Fruit fly (Drosophila melanogaster) whole organism, wandering third instar larva: ENCODE results near the gene hdm.
A peak's percentile ranks its signal among the peaks of the same experiment; 100 is the strongest.

Source experiments
- CG32264 ChIP-seq: fragments of 200-800 bp; sonication (Bioruptor generic); optimal IDR thresholded peaks from 2 replicates; lab custom pipeline; 2016; ENCODE audit warnings: missing biosample characterization, missing genetic modification characterization
- CG9705 ChIP-seq: fragments of 200-800 bp; sonication (Bioruptor generic); optimal IDR thresholded peaks from 2 replicates; lab custom pipeline; 2018; ENCODE audit warnings: missing biosample characterization, mild to moderate bottlenecking, missing genetic modification characterization
- CrebA ChIP-seq: fragments of 200-800 bp; sonication (Bioruptor generic); optimal IDR thresholded peaks from 2 replicates; lab custom pipeline; 2016; ENCODE audit warnings: missing biosample characterization, mild to moderate bottlenecking, missing genetic modification characterization, borderline replicate concordance
- Dfd ChIP-seq: fragments of >200 bp; optimal IDR thresholded peaks from 2 replicates; lab custom pipeline; 2017; ENCODE audit warnings: missing biosample characterization, missing genetic modification characterization
- Dif ChIP-seq: fragments of 200-275, 200-300 bp; sonication (Bioruptor generic); optimal IDR thresholded peaks from 2 replicates; lab custom pipeline; 2018; ENCODE audit warnings: missing biosample characterization, missing genetic modification characterization; ENCODE audit not compliant: partially characterized antibody
- GATAd ChIP-seq: sonication (Bioruptor generic); optimal IDR thresholded peaks from 2 replicates; lab custom pipeline; 2016; ENCODE audit warnings: missing biosample characterization, missing genetic modification characterization
- HLH106 ChIP-seq: fragments of 200-800 bp; optimal IDR thresholded peaks from 3 replicates; lab custom pipeline; 2019; ENCODE audit warnings: missing biosample characterization, mild to moderate bottlenecking, missing genetic modification characterization, moderate library complexity
- Hnf4 ChIP-seq: fragments of 200-800 bp; sonication (Bioruptor generic); optimal IDR thresholded peaks from 2 replicates; lab custom pipeline; 2016; ENCODE audit warnings: missing biosample characterization, mild to moderate bottlenecking, missing genetic modification characterization
- Hr78 ChIP-seq: fragments of >200 bp; optimal IDR thresholded peaks from 2 replicates; lab custom pipeline; 2017; ENCODE audit warnings: missing biosample characterization, missing genetic modification characterization
- Hr83 ChIP-seq: fragments of 200-300 bp; sonication (Bioruptor generic); optimal IDR thresholded peaks from 2 replicates; lab custom pipeline; 2016; ENCODE audit warnings: missing biosample characterization, mild to moderate bottlenecking, missing genetic modification characterization, moderate library complexity; ENCODE audit not compliant: poor library complexity, severe bottlenecking
- Jra ChIP-seq: sonication (Bioruptor generic); optimal IDR thresholded peaks from 2 replicates; lab custom pipeline; 2016; ENCODE audit warnings: missing biosample characterization, missing genetic modification characterization
- Mio ChIP-seq: sonication (Bioruptor generic); optimal IDR thresholded peaks from 2 replicates; lab custom pipeline; 2016; ENCODE audit warnings: missing biosample characterization, missing genetic modification characterization
- Myc ChIP-seq: fragments of >200 bp; optimal IDR thresholded peaks from 2 replicates; lab custom pipeline; 2017
- N ChIP-seq: fragments of >200 bp; optimal IDR thresholded peaks from 2 replicates; lab custom pipeline; 2018; ENCODE audit warnings: missing biosample characterization, missing external identifiers, missing genetic modification characterization
- OdsH ChIP-seq: fragments of 200-800 bp; sonication (Bioruptor generic); optimal IDR thresholded peaks from 2 replicates; lab custom pipeline; 2016; ENCODE audit warnings: missing biosample characterization, mild to moderate bottlenecking, missing genetic modification characterization
- Rel ChIP-seq, 2 experiments: fragments of 200-800 bp; sonication (Bioruptor generic) in 1 of 2; optimal IDR thresholded peaks; 2 replicates in 1 of 2; 3 replicates in 1 of 2; lab custom pipeline; 2016 to 2019; ENCODE audit warnings: mild to moderate bottlenecking in 2 of 2, missing biosample characterization in 2 of 2, missing genetic modification characterization in 2 of 2, moderate library complexity in 1 of 2
- Sp1 ChIP-seq: fragments of 200-800 bp; sonication (Bioruptor generic); optimal IDR thresholded peaks from 3 replicates; lab custom pipeline; 2019; ENCODE audit warnings: missing biosample characterization, mild to moderate bottlenecking, missing genetic modification characterization, moderate library complexity
- Vsx2 ChIP-seq: fragments of 200-300, 225-300 bp; sonication (Bioruptor generic); optimal IDR thresholded peaks from 2 replicates; lab custom pipeline; 2018; ENCODE audit warnings: missing biosample characterization, missing genetic modification characterization; ENCODE audit not compliant: partially characterized antibody
- br ChIP-seq: fragments of 200-800 bp; sonication (Bioruptor generic); optimal IDR thresholded peaks from 2 replicates; lab custom pipeline; 2016; ENCODE audit warnings: missing biosample characterization, missing genetic modification characterization
- dl ChIP-seq, 2 experiments: fragments of 175-275, 200-275 bp in 1 of 2; fragments of 200-275 bp in 1 of 2; sonication (Bioruptor generic); optimal IDR thresholded peaks; lab custom pipeline; 2018; ENCODE audit warnings: mild to moderate bottlenecking in 2 of 2, missing biosample characterization in 2 of 2, missing genetic modification characterization in 2 of 2, moderate library complexity in 2 of 2; ENCODE audit not compliant: partially characterized antibody in 2 of 2, insufficient read depth in 1 of 2
- dmrt93B ChIP-seq: fragments of 200-800 bp; sonication (Bioruptor generic); optimal IDR thresholded peaks from 2 replicates; lab custom pipeline; 2018; ENCODE audit warnings: missing biosample characterization, mild to moderate bottlenecking, missing genetic modification characterization
- dsf ChIP-seq: sonication (Bioruptor generic); optimal IDR thresholded peaks from 2 replicates; lab custom pipeline; 2016; ENCODE audit warnings: missing biosample characterization, missing genetic modification characterization, borderline replicate concordance
- ey ChIP-seq: fragments of 200-800 bp; sonication (Bioruptor generic); optimal IDR thresholded peaks from 2 replicates; lab custom pipeline; 2016; ENCODE audit warnings: missing biosample characterization, missing genetic modification characterization
- foxo ChIP-seq, 2 experiments: fragments of 200-800 bp; sonication (Bioruptor generic); optimal IDR thresholded peaks; 2 replicates in 1 of 2; 3 replicates in 1 of 2; lab custom pipeline; 2016 to 2017; ENCODE audit warnings: missing biosample characterization in 2 of 2, missing genetic modification characterization in 2 of 2
- fru ChIP-seq: fragments of 200-800 bp; sonication (Bioruptor generic); optimal IDR thresholded peaks from 3 replicates; lab custom pipeline; 2016; ENCODE audit warnings: missing biosample characterization, mild to moderate bottlenecking, missing genetic modification characterization
- h ChIP-seq: fragments of 200-800 bp; sonication (Bioruptor generic); optimal IDR thresholded peaks from 3 replicates; lab custom pipeline; 2016; ENCODE audit warnings: missing biosample characterization, mild to moderate bottlenecking, missing genetic modification characterization
- jim ChIP-seq: fragments of 175-275, 200-325 bp; sonication (Bioruptor generic); optimal IDR thresholded peaks from 2 replicates; lab custom pipeline; 2016; ENCODE audit warnings: missing biosample characterization, mild to moderate bottlenecking, missing genetic modification characterization
- pan ChIP-seq: fragments of >200 bp; optimal IDR thresholded peaks from 2 replicates; lab custom pipeline; 2017
- psq ChIP-seq: fragments of 200-800 bp; sonication (Bioruptor generic); optimal IDR thresholded peaks from 3 replicates; lab custom pipeline; 2017; ENCODE audit warnings: missing biosample characterization, mild to moderate bottlenecking, missing genetic modification characterization, moderate library complexity
- rgr ChIP-seq: fragments of 200-800 bp; sonication (Bioruptor generic); optimal IDR thresholded peaks from 3 replicates; lab custom pipeline; 2016; ENCODE audit warnings: missing biosample characterization, mild to moderate bottlenecking, missing genetic modification characterization
- sage ChIP-seq: fragments of 200-800 bp; sonication (Bioruptor generic); optimal IDR thresholded peaks from 2 replicates; lab custom pipeline; 2016; ENCODE audit warnings: missing biosample characterization, mild to moderate bottlenecking, missing genetic modification characterization
- sv ChIP-seq: fragments of 200-800 bp; sonication (Bioruptor generic); optimal IDR thresholded peaks from 3 replicates; lab custom pipeline; 2016; ENCODE audit warnings: missing biosample characterization, missing genetic modification characterization
- usp ChIP-seq: fragments of >200 bp; optimal IDR thresholded peaks from 2 replicates; lab custom pipeline; 2017; ENCODE audit warnings: missing biosample characterization, missing genetic modification characterization
- woc ChIP-seq: sonication (Bioruptor generic); optimal IDR thresholded peaks from 2 replicates; lab custom pipeline; 2016; ENCODE audit warnings: missing biosample characterization, mild to moderate bottlenecking, missing genetic modification characterization

The hdm gene

DNA sequence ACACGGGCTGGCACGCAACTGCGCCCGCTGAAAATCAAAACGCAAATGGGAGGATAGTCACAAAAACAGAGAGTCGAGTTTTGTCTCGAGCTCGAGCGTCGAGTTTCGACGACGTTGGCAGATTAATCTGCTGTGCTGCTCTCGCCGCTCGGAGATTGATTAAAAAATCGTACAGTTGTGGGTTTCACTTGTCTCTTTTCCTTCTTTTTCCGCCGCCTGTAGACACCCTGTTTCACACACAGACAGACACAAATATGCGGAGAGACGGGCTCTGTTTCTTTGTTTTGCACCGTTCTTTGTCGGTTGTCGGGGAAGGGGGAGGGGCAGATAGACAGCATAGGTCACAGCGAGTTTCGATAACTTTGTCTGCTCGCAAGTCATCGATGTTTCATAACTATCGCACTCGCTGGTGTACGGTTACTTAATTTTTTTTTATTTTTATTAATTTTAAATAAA lies 27.0 kb upstream of the hdm start, which contains the start of gene orion:
Gene orion (minus strand): TSS at position 51 of the 456 bp plus-strand sequence.
- TF ChIP-seq GATAd, result no peak
- no peak for TF ChIP-seq N (GFP tag; lab: Kevin White, UChicago)
- TF ChIP-seq sv (GFP tag; lab: Kevin White, UChicago), result no peak
- peak; percentile 2 for TF ChIP-seq br (GFP tag; lab: Kevin White, UChicago)
- no peak for TF ChIP-seq CG9705 (GFP tag; lab: Kevin White, UChicago)
- no peak for TF ChIP-seq Hnf4 (GFP tag; lab: Kevin White, UChicago)
- TF ChIP-seq Mio, result no peak
- no peak for TF ChIP-seq CG32264 (GFP tag; lab: Kevin White, UChicago)
- no peak for TF ChIP-seq Myc
- peak; percentile 45 to 53 for TF ChIP-seq dl (GFP tag; optimal IDR thresholded peaks at IDR 0.05; lab: Kevin White, UChicago; ENCODE audit: insufficient read depth in 1 of 2, partially characterized antibody in 2 of 2)
- no peak for TF ChIP-seq CrebA (GFP tag; lab: Kevin White, UChicago)
- TF ChIP-seq HLH106 (tag; lab: Kevin White, UChicago), result no peak
- TF ChIP-seq jim (GFP tag; lab: Kevin White, UChicago), result peak; percentile 60
- TF ChIP-seq Hr78, result no peak
- no peak for TF ChIP-seq Rel (GFP tag; optimal IDR thresholded peaks at IDR 0.05; lab: Kevin White, UChicago)
- TF ChIP-seq Rel (tag; optimal IDR thresholded peaks at IDR 0.05; lab: Kevin White, UChicago), result peak; percentile 69
- TF ChIP-seq rgr (GFP tag; lab: Kevin White, UChicago), result no peak
- TF ChIP-seq pan (lab: Kevin White, UChicago), result no peak
- TF ChIP-seq psq, result peak; percentile 58
- TF ChIP-seq Vsx2, result peak; percentile 94
- TF ChIP-seq OdsH, result no peak
- peak; percentile 90 for TF ChIP-seq Dif
- TF ChIP-seq, all 38 proteins: peak for 7

DNA sequence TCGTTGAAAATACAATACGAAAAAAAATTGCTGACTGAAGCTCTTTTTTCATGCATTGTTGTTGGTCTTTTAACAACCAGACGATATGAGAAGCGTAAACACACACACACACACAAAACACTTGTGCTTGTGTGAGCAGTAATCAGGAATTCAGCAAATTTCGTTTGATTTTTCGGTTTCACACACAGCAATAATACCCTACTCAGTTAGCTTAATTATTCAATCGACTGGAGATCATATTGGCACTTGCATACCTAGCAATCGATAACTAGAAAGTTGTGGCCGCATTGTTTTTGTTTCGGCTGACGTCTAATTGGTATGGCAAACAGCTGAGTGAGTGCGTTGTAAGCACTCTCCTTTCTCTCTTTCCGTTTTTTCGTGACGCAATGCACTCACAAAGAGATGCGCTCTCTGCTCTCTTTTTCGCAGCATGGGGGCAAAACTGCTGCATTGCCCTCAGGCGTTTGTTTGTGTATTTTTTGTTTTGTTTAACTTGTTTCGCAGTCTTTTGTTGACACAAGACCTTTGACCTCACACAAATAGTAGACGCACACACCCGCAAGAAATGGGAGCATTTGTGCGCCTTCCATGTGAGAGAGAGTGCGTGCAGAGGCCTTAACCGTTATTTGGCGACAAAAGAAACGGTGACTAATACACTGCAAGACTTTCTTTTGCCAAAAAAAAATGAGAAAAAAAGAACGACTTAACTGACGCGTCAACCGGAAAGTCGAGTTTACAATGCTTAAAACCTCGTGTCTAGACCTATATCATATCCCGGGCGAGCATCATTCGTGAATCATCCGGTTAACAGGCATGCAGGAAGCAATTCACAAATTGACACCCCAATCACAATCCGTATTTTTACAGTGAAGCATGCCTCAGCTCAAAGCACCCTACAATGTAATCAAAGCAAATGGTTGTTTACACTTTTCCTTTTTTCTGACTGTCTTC lies 25.1 kb upstream of the hdm start:
- TF ChIP-seq CrebA (GFP tag; lab: Kevin White, UChicago), result no peak
- TF ChIP-seq Hr83 (GFP tag; lab: Kevin White, UChicago), result peak; percentile 45
- TF ChIP-seq pan (lab: Kevin White, UChicago), result no peak
- TF ChIP-seq CG32264 (GFP tag; lab: Kevin White, UChicago), result peak; percentile 41
- peak; percentile 24 to 65 for TF ChIP-seq foxo (GFP tag; optimal IDR thresholded peaks at IDR 0.05; lab: Kevin White, UChicago)
- peak; percentile 79 for TF ChIP-seq ey (GFP tag; lab: Kevin White, UChicago)
- TF ChIP-seq Hnf4 (GFP tag; lab: Kevin White, UChicago), result peak; percentile 49
- peak; percentile 54 for TF ChIP-seq Sp1 (GFP tag; lab: Kevin White, UChicago)
- peak; percentile 85 for TF ChIP-seq sage (GFP tag; lab: Kevin White, UChicago)
- TF ChIP-seq dmrt93B (GFP tag; lab: Kevin White, UChicago), result peak; percentile 46
- TF ChIP-seq fru, result peak; percentile 71
- peak; percentile 46 for TF ChIP-seq woc
- peak; percentile 60 for TF ChIP-seq br (GFP tag; lab: Kevin White, UChicago)
- TF ChIP-seq Dfd, result no peak
- peak; percentile 44 for TF ChIP-seq Jra (GFP tag; lab: Kevin White, UChicago)
- TF ChIP-seq Vsx2, result no peak
- peak; percentile 85 for TF ChIP-seq Dif
- no peak for TF ChIP-seq usp (GFP tag; lab: Kevin White, UChicago)
- TF ChIP-seq psq, result peak; percentile 44
- TF ChIP-seq h, result peak; percentile 81
- peak; percentile 74 to 86 for TF ChIP-seq dl (GFP tag; optimal IDR thresholded peaks at IDR 0.05; lab: Kevin White, UChicago; ENCODE audit: insufficient read depth in 1 of 2, partially characterized antibody in 2 of 2)
- TF ChIP-seq CG9705 (GFP tag; lab: Kevin White, UChicago), result peak; percentile 5
- TF ChIP-seq OdsH, result peak; percentile 61
- TF ChIP-seq dsf (GFP tag; lab: Kevin White, UChicago), result no peak
- no peak for TF ChIP-seq jim (GFP tag; lab: Kevin White, UChicago)
- peak; percentile 50 for TF ChIP-seq Rel (GFP tag; optimal IDR thresholded peaks at IDR 0.05; lab: Kevin White, UChicago)
- peak; percentile 8 for TF ChIP-seq Rel (tag; optimal IDR thresholded peaks at IDR 0.05; lab: Kevin White, UChicago)
- no peak for TF ChIP-seq sv (GFP tag; lab: Kevin White, UChicago)
- TF ChIP-seq rgr (GFP tag; lab: Kevin White, UChicago), result peak; percentile 77
- TF ChIP-seq HLH106 (tag; lab: Kevin White, UChicago), result peak; percentile 69
- TF ChIP-seq, all 38 proteins: peak for 21
